Fruit fly (Drosophila melanogaster): ENCODE data around the gene Cyp4ac1.

Gene Cyp4ac1

DNA sequence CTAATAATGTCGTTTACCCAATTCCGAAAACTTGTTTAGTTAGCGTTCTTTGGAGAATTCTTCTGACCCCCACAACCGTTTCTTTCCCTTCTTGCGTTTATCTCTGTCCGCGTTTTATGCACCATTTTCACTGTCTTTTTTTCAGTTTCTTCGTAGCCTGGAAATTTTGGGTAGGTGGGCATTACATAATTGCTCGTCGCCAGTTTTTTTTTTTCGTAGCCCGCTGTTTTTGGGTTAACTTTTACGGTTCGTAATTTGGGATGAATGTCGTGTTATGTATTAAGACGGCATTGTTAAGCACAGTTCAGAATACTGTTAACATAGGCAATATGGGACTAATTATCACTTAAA is 34.1 kb downstream of the Cyp4ac1 start:
- TF ChIP-seq psq (GFP tag; optimal IDR thresholded peaks at IDR 0.05), result no peak

DNA sequence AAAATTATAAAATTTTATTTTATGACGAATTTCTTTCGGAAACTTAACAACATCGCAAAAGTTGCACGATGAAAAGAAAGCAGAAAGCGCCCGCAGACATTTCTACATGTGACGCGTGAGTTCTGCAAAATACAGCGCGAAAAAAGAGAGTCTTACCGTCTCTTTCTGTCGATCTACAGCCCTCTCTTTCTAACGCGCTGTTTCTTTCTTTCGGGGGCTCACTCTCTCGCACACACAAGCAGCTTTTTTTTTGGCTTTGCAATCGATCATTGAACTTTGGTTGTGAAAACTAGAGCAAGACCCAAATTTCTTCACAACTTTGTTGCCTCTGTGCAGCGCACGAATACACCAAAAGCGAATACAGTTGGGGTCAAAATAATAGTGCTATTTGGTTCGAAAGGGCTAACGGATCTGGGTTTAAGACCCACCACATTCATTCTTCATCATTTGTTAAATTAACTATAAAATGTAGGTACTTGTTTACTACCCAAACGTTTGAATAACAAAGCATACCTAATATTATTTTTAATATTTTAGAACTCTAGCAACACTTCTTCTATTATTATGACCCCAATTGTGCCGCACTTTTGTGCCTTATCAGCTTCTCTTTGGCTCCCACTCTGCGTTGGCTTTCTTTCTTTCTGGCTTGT is 35.3 kb downstream of the Cyp4ac1 start:
- TF ChIP-seq Dif (GFP tag; optimal IDR thresholded peaks at IDR 0.05; ENCODE audit: partially characterized antibody) (no peak), fru (GFP tag; optimal IDR thresholded peaks at IDR 0.05) (peak; percentile 85), foxo (GFP tag; optimal IDR thresholded peaks at IDR 0.05) (peak in 1 of 2 experiments; percentile 82), usp (GFP tag; optimal IDR thresholded peaks at IDR 0.05) (no peak), Myc (optimal IDR thresholded peaks at IDR 0.05) (no peak), pan (optimal IDR thresholded peaks at IDR 0.05) (no peak), Sp1 (GFP tag; optimal IDR thresholded peaks at IDR 0.05) (peak; percentile 91), HLH106 (tag; optimal IDR thresholded peaks at IDR 0.05) (peak; percentile 77), Mio (GFP tag; optimal IDR thresholded peaks at IDR 0.05) (no peak), Hr78 (GFP tag; optimal IDR thresholded peaks at IDR 0.05) (no peak), Rel (GFP tag; optimal IDR thresholded peaks at IDR 0.05) (no peak), Rel (tag; optimal IDR thresholded peaks at IDR 0.05) (peak; percentile 89), CG9705 (GFP tag; optimal IDR thresholded peaks at IDR 0.05) (peak; percentile 24), Hr83 (GFP tag; optimal IDR thresholded peaks at IDR 0.05; ENCODE audit: poor library complexity, severe bottlenecking) (no peak), Abd-B (GFP tag; optimal IDR thresholded peaks at IDR 0.05) (no peak), h (GFP tag; optimal IDR thresholded peaks at IDR 0.05) (peak; percentile 84), CG32264 (GFP tag; optimal IDR thresholded peaks at IDR 0.05) (no peak), dmrt93B (GFP tag; optimal IDR thresholded peaks at IDR 0.05) (peak; percentile 49), Hnf4 (GFP tag; optimal IDR thresholded peaks at IDR 0.05) (peak; percentile 80), brk (GFP tag; optimal IDR thresholded peaks at IDR 0.05) (peak; percentile 35), GATAd (GFP tag; optimal IDR thresholded peaks at IDR 0.05) (no peak), psq (GFP tag; optimal IDR thresholded peaks at IDR 0.05) (peak; percentile 80), CrebA (GFP tag; optimal IDR thresholded peaks at IDR 0.05; ENCODE audit: borderline replicate concordance) (peak; percentile 28), br (GFP tag; optimal IDR thresholded peaks at IDR 0.05) (peak; percentile 89), N (GFP tag; optimal IDR thresholded peaks at IDR 0.05) (no peak), jim (GFP tag; optimal IDR thresholded peaks at IDR 0.05) (no peak), Jra (GFP tag; optimal IDR thresholded peaks at IDR 0.05) (peak; percentile 4), Dfd (GFP tag; optimal IDR thresholded peaks at IDR 0.05) (no peak), dsf (GFP tag; optimal IDR thresholded peaks at IDR 0.05; ENCODE audit: borderline replicate concordance) (no peak), woc (GFP tag; optimal IDR thresholded peaks at IDR 0.05) (peak; percentile 18), ey (GFP tag; optimal IDR thresholded peaks at IDR 0.05) (peak; percentile 87), sage (GFP tag; optimal IDR thresholded peaks at IDR 0.05) (no peak), OdsH (GFP tag; optimal IDR thresholded peaks at IDR 0.05) (peak; percentile 88), sv (GFP tag; optimal IDR thresholded peaks at IDR 0.05) (peak; percentile 66), dl (GFP tag; optimal IDR thresholded peaks at IDR 0.05; ENCODE audit: insufficient read depth in 1 of 2, partially characterized antibody in 2 of 2) (no peak), lola (GFP tag; optimal IDR thresholded peaks at IDR 0.05) (no peak), tai (GFP tag; optimal IDR thresholded peaks at IDR 0.05) (no peak), Vsx2 (GFP tag; optimal IDR thresholded peaks at IDR 0.05; ENCODE audit: partially characterized antibody) (no peak), rgr (GFP tag; optimal IDR thresholded peaks at IDR 0.05) (peak; percentile 86)

DNA sequence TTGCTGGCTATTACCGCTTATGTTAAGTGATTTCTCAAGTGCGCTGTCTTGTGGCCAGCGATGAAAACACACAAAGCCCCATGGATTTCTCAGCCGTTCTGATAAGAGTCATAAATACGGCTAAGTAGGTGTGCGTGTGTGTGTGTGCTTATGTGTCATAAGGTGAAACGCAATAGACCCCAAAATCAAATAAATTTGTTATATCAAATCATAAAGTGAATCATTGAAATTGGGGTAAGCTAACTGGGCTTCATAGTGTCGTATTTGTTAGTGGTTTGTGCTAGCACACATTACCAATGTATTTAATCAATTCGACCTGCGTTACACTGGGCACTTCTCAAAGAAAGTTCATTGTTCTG is 35.8 kb downstream of the Cyp4ac1 start:
- TF ChIP-seq Dif (GFP tag; optimal IDR thresholded peaks at IDR 0.05; ENCODE audit: partially characterized antibody) (peak; percentile 13), pan (optimal IDR thresholded peaks at IDR 0.05) (no peak)
